Worm (Caenorhabditis elegans): ENCODE results near the gene cyp-35B3.

DNA sequence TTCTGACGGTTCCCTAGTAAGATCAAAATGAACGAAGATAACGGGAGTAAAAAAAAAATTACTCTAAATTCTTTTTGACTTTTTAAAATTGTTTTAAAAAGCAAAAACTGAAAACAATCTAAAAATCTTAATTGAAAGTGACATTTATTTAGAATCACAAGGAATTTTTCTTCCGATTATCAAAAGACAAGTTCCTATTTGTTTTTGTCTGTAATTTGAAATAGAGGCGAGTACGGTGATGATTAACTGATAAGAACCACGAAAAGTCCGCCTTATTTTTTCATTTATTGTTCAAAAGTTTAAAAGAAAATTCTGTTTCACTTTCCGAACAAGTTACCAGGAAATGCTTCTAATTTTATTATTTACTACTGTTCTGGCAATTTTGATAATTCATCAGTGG, 4.6 kb downstream of the cyp-35B3 start, which contains the start of gene dach-1:
- TF ChIP-seq elt-1 (tag; optimal IDR thresholded peaks at IDR 0.05; ENCODE audit: borderline replicate concordance, insufficient read depth) = no peak
- no peak for TF ChIP-seq mep-1 (tag; optimal IDR thresholded peaks at IDR 0.05)
- TF ChIP-seq lin-13 (tag; optimal IDR thresholded peaks at IDR 0.05) = no peak
- TF ChIP-seq ces-1 (GFP tag; optimal IDR thresholded peaks at IDR 0.05) = no peak
- no peak for TF ChIP-seq flh-1 (GFP tag; optimal IDR thresholded peaks at IDR 0.05)
- TF ChIP-seq nhr-12 (tag; optimal IDR thresholded peaks at IDR 0.05) = no peak
- no peak for TF ChIP-seq unc-62 (GFP tag; optimal IDR thresholded peaks at IDR 0.05)
- no peak for TF ChIP-seq ceh-43 (GFP tag; optimal IDR thresholded peaks at IDR 0.05)
- TF ChIP-seq pha-4 (tag; optimal IDR thresholded peaks at IDR 0.05) = no peak
- TF ChIP-seq blmp-1 (tag; optimal IDR thresholded peaks at IDR 0.05) = no peak

All from whole organism, mixed stage, embryonic.